Worm (Caenorhabditis elegans): ENCODE data around the gene eor-2.

eor-2 gene

ce11 chrX:14561416-14561973 is 41.3 kb upstream of the eor-2 start:
- TF ChIP-seq pes-1 (GFP tag; IDR thresholded peaks at IDR 0.05) (no peak), F13C5.2 (tag; optimal IDR thresholded peaks at IDR 0.05) (peak; percentile 12)

- TF ChIP-seq hnd-1 (tag; optimal IDR thresholded peaks at IDR 0.05) (no peak), ama-1 (optimal IDR thresholded peaks at IDR 0.05) (no peak), pes-1 (GFP tag; IDR thresholded peaks at IDR 0.05) (no peak), flt-1 (GFP tag; IDR thresholded peaks at IDR 0.05) (no peak)
Observed at ce11 chrX:14562286-14563086, 40.3 kb upstream of the eor-2 start.

- TF ChIP-seq tbx-37 (GFP tag; conservative IDR thresholded peaks at IDR 0.05), result no peak
- no peak for TF ChIP-seq tra-4 (tag; optimal IDR thresholded peaks at IDR 0.05)
- TF ChIP-seq sea-1 (GFP tag; conservative IDR thresholded peaks at IDR 0.05), result no peak
- TF ChIP-seq hnd-1 (tag; optimal IDR thresholded peaks at IDR 0.05), result no peak
- TF ChIP-seq pes-1 (GFP tag; IDR thresholded peaks at IDR 0.05), result no peak
- TF ChIP-seq B0310.2 (tag; optimal IDR thresholded peaks at IDR 0.05), result no peak
- TF ChIP-seq ceh-13 (GFP tag; optimal IDR thresholded peaks at IDR 0.05), result no peak
- no peak for TF ChIP-seq ama-1 (optimal IDR thresholded peaks at IDR 0.05)
- no peak for TF ChIP-seq scrt-1 (GFP tag; IDR thresholded peaks at IDR 0.05)
- TF ChIP-seq aly-1 (tag; optimal IDR thresholded peaks at IDR 0.05), result no peak
- TF ChIP-seq tbx-11 (GFP tag; IDR thresholded peaks at IDR 0.05), result no peak
Observed at ce11 chrX:14563818-14564217, 39.0 kb upstream of the eor-2 start.

ce11 chrX:14565245-14565644 is 37.6 kb upstream of the eor-2 start:
- no peak for TF ChIP-seq tra-4 (tag; optimal IDR thresholded peaks at IDR 0.05)
- no peak for TF ChIP-seq pes-1 (GFP tag; IDR thresholded peaks at IDR 0.05)
- no peak for TF ChIP-seq sea-1 (GFP tag; conservative IDR thresholded peaks at IDR 0.05)
- TF ChIP-seq hmbx-1 (tag; optimal IDR thresholded peaks at IDR 0.05), result no peak
- no peak for TF ChIP-seq ceh-13 (GFP tag; optimal IDR thresholded peaks at IDR 0.05)
- no peak for TF ChIP-seq F13C5.2 (tag; optimal IDR thresholded peaks at IDR 0.05)
- no peak for TF ChIP-seq ceh-36 (tag; optimal IDR thresholded peaks at IDR 0.05)

- TF ChIP-seq scrt-1 (GFP tag; IDR thresholded peaks at IDR 0.05), result no peak
- TF ChIP-seq aly-1 (tag; optimal IDR thresholded peaks at IDR 0.05), result no peak
- TF ChIP-seq sea-1 (GFP tag; conservative IDR thresholded peaks at IDR 0.05), result no peak
- no peak for TF ChIP-seq flt-1 (GFP tag; IDR thresholded peaks at IDR 0.05)
- TF ChIP-seq ets-7 (tag; optimal IDR thresholded peaks at IDR 0.05), result no peak
- TF ChIP-seq hmbx-1 (tag; optimal IDR thresholded peaks at IDR 0.05), result no peak
Observed at ce11 chrX:14566047-14566446, 36.8 kb upstream of the eor-2 start.

ce11 chrX:14568258-14568763 is 34.5 kb upstream of the eor-2 start:
- no peak for TF ChIP-seq pes-1 (GFP tag; IDR thresholded peaks at IDR 0.05)
- TF ChIP-seq hmg-4 (GFP tag; optimal IDR thresholded peaks at IDR 0.05), result no peak
- no peak for TF ChIP-seq tbx-37 (GFP tag; conservative IDR thresholded peaks at IDR 0.05)
- TF ChIP-seq aly-1 (tag; optimal IDR thresholded peaks at IDR 0.05), result no peak
- TF ChIP-seq scrt-1 (GFP tag; IDR thresholded peaks at IDR 0.05), result no peak
- TF ChIP-seq hmbx-1 (tag; optimal IDR thresholded peaks at IDR 0.05), result no peak
- TF ChIP-seq sea-1 (GFP tag; conservative IDR thresholded peaks at IDR 0.05), result no peak
- TF ChIP-seq ama-1 (optimal IDR thresholded peaks at IDR 0.05), result no peak
- no peak for TF ChIP-seq hnd-1 (tag; optimal IDR thresholded peaks at IDR 0.05)
- TF ChIP-seq F13C5.2 (tag; optimal IDR thresholded peaks at IDR 0.05), result no peak
- no peak for TF ChIP-seq tbx-11 (GFP tag; IDR thresholded peaks at IDR 0.05)

ce11 chrX:14571277-14571676 is 31.5 kb upstream of the eor-2 start:
- TF ChIP-seq hmg-4 (GFP tag; optimal IDR thresholded peaks at IDR 0.05), result no peak

ce11 chrX:14572419-14572818 is 30.4 kb upstream of the eor-2 start, which contains the start of gene lron-1:
lron-1 (plus strand) TSS chrX:14572719.
- TF ChIP-seq hnd-1 (tag; optimal IDR thresholded peaks at IDR 0.05) (no peak), sea-1 (GFP tag; conservative IDR thresholded peaks at IDR 0.05) (no peak), aly-1 (tag; optimal IDR thresholded peaks at IDR 0.05) (no peak), tra-4 (tag; optimal IDR thresholded peaks at IDR 0.05) (no peak), hmbx-1 (tag; optimal IDR thresholded peaks at IDR 0.05) (no peak)

ce11 chrX:14575920-14576319 is 26.9 kb upstream of the eor-2 start:
- TF ChIP-seq ama-1 (optimal IDR thresholded peaks at IDR 0.05) (no peak), ceh-36 (tag; optimal IDR thresholded peaks at IDR 0.05) (no peak), aly-1 (tag; optimal IDR thresholded peaks at IDR 0.05) (no peak), hnd-1 (tag; optimal IDR thresholded peaks at IDR 0.05) (no peak), hmg-4 (GFP tag; optimal IDR thresholded peaks at IDR 0.05) (no peak), B0310.2 (tag; optimal IDR thresholded peaks at IDR 0.05) (no peak), F13C5.2 (tag; optimal IDR thresholded peaks at IDR 0.05) (no peak)
